Fruit fly (Drosophila melanogaster): ENCODE results near the gene mRpL49.

DNA sequence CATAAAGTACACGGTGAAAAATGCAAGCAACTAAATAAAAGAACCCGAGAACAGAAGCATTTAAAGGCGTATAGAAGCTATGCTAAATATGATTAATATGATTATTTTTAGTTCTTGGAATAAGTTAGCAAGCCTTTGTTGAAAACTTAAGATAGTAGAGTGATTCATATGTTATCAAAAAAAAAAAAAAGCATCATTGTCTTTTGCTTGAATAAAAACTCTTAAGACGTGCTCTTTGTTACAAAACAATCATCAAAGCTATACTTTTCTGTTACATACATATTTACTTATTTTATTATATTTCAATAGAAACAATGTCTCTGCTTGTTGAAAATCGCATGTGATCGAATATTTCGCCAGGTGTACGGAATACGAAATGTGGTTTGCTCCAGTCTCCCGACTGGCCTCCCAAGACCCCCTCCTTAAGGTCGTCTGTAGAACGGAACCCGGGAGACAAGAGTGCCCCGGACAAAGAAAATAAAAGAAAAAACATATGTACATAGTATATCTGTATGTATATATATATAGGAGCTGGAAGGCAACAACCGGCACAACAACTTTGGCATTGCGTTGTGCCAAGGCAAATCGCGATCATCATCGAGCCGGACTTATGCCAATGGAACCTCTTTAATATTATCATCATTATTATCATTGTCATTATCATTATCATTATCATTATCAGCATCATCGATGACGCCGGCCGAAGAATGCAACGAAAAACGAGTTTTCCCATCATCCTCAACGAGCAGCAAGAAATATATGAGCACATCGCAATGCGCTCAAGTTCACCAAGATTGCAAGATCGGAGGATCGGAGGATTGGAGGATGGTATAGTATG, 15.4 kb upstream of the mRpL49 start:
- TF ChIP-seq pan (optimal IDR thresholded peaks at IDR 0.05) (no peak), usp (GFP tag; optimal IDR thresholded peaks at IDR 0.05) (no peak), Dll (optimal IDR thresholded peaks at IDR 0.05) (no peak)
